Worm (Caenorhabditis elegans): Measurements from ENCODE around the gene apc-11.

Gene apc-11

ce11 chrIII:4552872-4553271 is 41.4 kb downstream of the apc-11 start:
- TF ChIP-seq dao-5 (tag; optimal IDR thresholded peaks at IDR 0.05) = no peak
- no peak for TF ChIP-seq W03F9.2 (tag; optimal IDR thresholded peaks at IDR 0.05)
- TF ChIP-seq him-1 (tag; optimal IDR thresholded peaks at IDR 0.05) = no peak

ce11 chrIII:4551963-4552362 is 42.3 kb downstream of the apc-11 start:
- TF ChIP-seq W03F9.2 (tag; optimal IDR thresholded peaks at IDR 0.05) (peak; percentile 20), him-1 (tag; optimal IDR thresholded peaks at IDR 0.05) (peak; percentile 32), dao-5 (tag; optimal IDR thresholded peaks at IDR 0.05) (no peak)

- no peak for TF ChIP-seq him-1 (tag; optimal IDR thresholded peaks at IDR 0.05)
- TF ChIP-seq W03F9.2 (tag; optimal IDR thresholded peaks at IDR 0.05) = no peak
- TF ChIP-seq dao-5 (tag; optimal IDR thresholded peaks at IDR 0.05) = no peak
Observed at ce11 chrIII:4548739-4549138, 45.5 kb downstream of the apc-11 start, which contains the start of gene M88.4. TSS of gene M88.4 (plus strand) at chrIII:4549039.

DNA sequence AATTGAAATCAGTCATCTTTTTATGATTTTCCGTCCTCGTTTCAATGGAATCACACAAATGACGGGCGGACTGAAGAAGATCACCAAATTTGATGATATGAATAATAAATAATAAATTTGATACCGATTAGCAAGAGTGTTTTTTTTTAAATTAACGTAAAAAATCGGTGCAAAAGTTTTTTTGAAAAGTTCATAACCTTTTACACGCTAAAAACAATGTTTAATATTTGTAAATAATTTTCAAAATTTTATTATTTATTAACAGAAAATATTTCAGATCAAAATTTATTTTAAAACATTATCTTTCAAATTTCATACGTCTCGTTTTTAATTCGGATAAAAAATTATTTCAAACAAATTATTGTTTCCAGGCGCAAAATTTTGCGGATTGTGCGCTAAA is 49.3 kb downstream of the apc-11 start, which contains the start of gene M88.3:
Gene M88.3, minus strand, starts transcription at position 101 of the 400 bp plus-strand sequence.
- TF ChIP-seq dao-5 (tag; optimal IDR thresholded peaks at IDR 0.05) = no peak

All from whole organism, L4/young adult.